Fruit fly (Drosophila melanogaster) whole organism, prepupa: ENCODE data around the gene CG7084.
A peak's percentile ranks its signal among the peaks of the same experiment; 100 is the strongest.

Source experiments
- Blimp-1 ChIP-seq: fragments of 200-800 bp; sonication (Bioruptor generic); optimal IDR thresholded peaks from 3 replicates; lab custom pipeline; 2017; ENCODE audit warnings: missing biosample characterization, missing genetic modification characterization, mild to moderate bottlenecking, moderate library complexity, missing genetic modification reagents
- CG10631 ChIP-seq: fragments of 200-800 bp; sonication (Bioruptor generic); optimal IDR thresholded peaks from 2 replicates; lab custom pipeline; 2016; ENCODE audit warnings: missing biosample characterization, missing genetic modification characterization
- CG10669 ChIP-seq: fragments of 200-800 bp; sonication (Bioruptor generic); optimal IDR thresholded peaks from 3 replicates; lab custom pipeline; 2018; ENCODE audit warnings: missing biosample characterization, mild to moderate bottlenecking, missing genetic modification characterization, moderate library complexity
- CG11762 ChIP-seq: fragments of 200-800 bp; sonication (Bioruptor generic); optimal IDR thresholded peaks from 3 replicates; lab custom pipeline; 2016; ENCODE audit warnings: missing biosample characterization, missing genetic modification characterization; ENCODE audit not compliant: insufficient read depth
- CG15336 ChIP-seq: fragments of 200-800 bp; sonication (Bioruptor generic); IDR thresholded peaks from 2 replicates; pipeline ENCODE4 v1.3.6; 2022; ENCODE audit warnings: missing biosample characterization, missing genetic modification characterization
- CG3032 ChIP-seq: fragments of 200-800 bp; optimal IDR thresholded peaks from 2 replicates; lab custom pipeline; 2019; ENCODE audit warnings: missing biosample characterization, mild to moderate bottlenecking, missing genetic modification characterization, moderate library complexity
- CG31627 ChIP-seq: fragments of 200-800 bp; sonication (Bioruptor generic); optimal IDR thresholded peaks from 3 replicates; lab custom pipeline; 2016; ENCODE audit warnings: missing biosample characterization, missing genetic modification characterization
- CG34406 ChIP-seq: fragments of 200-800 bp; sonication (Bioruptor generic); optimal IDR thresholded peaks from 3 replicates; lab custom pipeline; 2016; ENCODE audit warnings: missing biosample characterization, missing genetic modification characterization
- CG3919 ChIP-seq: fragments of 200-800 bp; sonication (Bioruptor generic); optimal IDR thresholded peaks from 3 replicates; lab custom pipeline; 2016; ENCODE audit warnings: missing biosample characterization, missing genetic modification characterization
- CG4318 ChIP-seq: fragments of 200-800 bp; sonication (Bioruptor generic); optimal IDR thresholded peaks from 3 replicates; lab custom pipeline; 2017; ENCODE audit warnings: missing biosample characterization, mild to moderate bottlenecking, missing genetic modification characterization
- CG6163 ChIP-seq: fragments of 200-800 bp; sonication (Bioruptor generic); IDR thresholded peaks from 3 replicates; pipeline ENCODE4 v1.3.6; 2022; ENCODE audit warnings: missing biosample characterization, missing genetic modification characterization
- CG6276 ChIP-seq: fragments of 200-800 bp; sonication (Bioruptor generic); optimal IDR thresholded peaks from 2 replicates; lab custom pipeline; 2017; ENCODE audit warnings: missing biosample characterization, mild to moderate bottlenecking, missing genetic modification characterization
- CG7368 ChIP-seq: fragments of 200-800 bp; sonication (Bioruptor generic); optimal IDR thresholded peaks from 3 replicates; lab custom pipeline; 2016; ENCODE audit warnings: missing biosample characterization, missing genetic modification characterization
- CG8119 ChIP-seq: fragments of 200-800 bp; sonication (Bioruptor generic); IDR thresholded peaks from 3 replicates; pipeline ENCODE4 v1.3.6; 2022; ENCODE audit warnings: missing biosample characterization, missing genetic modification characterization
- CG8319 ChIP-seq: fragments of 200-800 bp; sonication (Bioruptor generic); optimal IDR thresholded peaks from 3 replicates; lab custom pipeline; 2016; ENCODE audit warnings: missing biosample characterization, missing genetic modification characterization
- CG9139 ChIP-seq: fragments of 200-800 bp; sonication (Bioruptor generic); optimal IDR thresholded peaks from 3 replicates; lab custom pipeline; 2017; ENCODE audit warnings: missing biosample characterization, mild to moderate bottlenecking, missing genetic modification characterization
- Eip75B ChIP-seq: fragments of 200-800 bp; sonication (Bioruptor generic); optimal IDR thresholded peaks from 3 replicates; lab custom pipeline; 2016; ENCODE audit warnings: missing biosample characterization, missing genetic modification characterization
- Eip78C ChIP-seq: fragments of 200-800 bp; sonication (Bioruptor generic); peaks from one replicate; lab custom pipeline; 2016; ENCODE audit warnings: missing biosample characterization, missing genetic modification characterization
- Ets21C ChIP-seq: fragments of 200-800 bp; sonication (Bioruptor generic); optimal IDR thresholded peaks from 3 replicates; lab custom pipeline; 2016; ENCODE audit warnings: missing biosample characterization, missing genetic modification characterization
- Hr38 ChIP-seq: sonication (Bioruptor generic); optimal IDR thresholded peaks from 2 replicates; lab custom pipeline; 2016; ENCODE audit warnings: missing biosample characterization, missing genetic modification characterization
- Hr39 ChIP-seq: fragments of 200-800 bp; sonication (Bioruptor generic); optimal IDR thresholded peaks from 2 replicates; lab custom pipeline; 2016; ENCODE audit warnings: missing biosample characterization, missing genetic modification characterization
- Lpt ChIP-seq: fragments of 200-800 bp; sonication (Bioruptor generic); optimal IDR thresholded peaks from 3 replicates; lab custom pipeline; 2016; ENCODE audit warnings: missing biosample characterization, missing genetic modification characterization
- Met ChIP-seq: fragments of 200-800 bp; sonication (Bioruptor generic); optimal IDR thresholded peaks from 3 replicates; lab custom pipeline; 2016; ENCODE audit warnings: missing biosample characterization, missing genetic modification characterization
- OdsH ChIP-seq: fragments of 200-800 bp; sonication (Bioruptor generic); optimal IDR thresholded peaks from 3 replicates; lab custom pipeline; 2016; ENCODE audit warnings: missing biosample characterization, missing genetic modification characterization
- Sox14 ChIP-seq: fragments of 200-800 bp; sonication (Bioruptor generic); optimal IDR thresholded peaks from 3 replicates; lab custom pipeline; 2016; ENCODE audit warnings: missing biosample characterization, missing genetic modification characterization
- Sox15 ChIP-seq: fragments of 200-800 bp; sonication (Bioruptor generic); optimal IDR thresholded peaks from 3 replicates; lab custom pipeline; 2016; ENCODE audit warnings: missing biosample characterization, missing genetic modification characterization
- achi ChIP-seq: fragments of 200-800 bp; sonication (Bioruptor generic); optimal IDR thresholded peaks from 3 replicates; lab custom pipeline; 2016; ENCODE audit warnings: missing biosample characterization, missing genetic modification characterization
- acj6 ChIP-seq: fragments of 200-800 bp; sonication (Bioruptor generic); optimal IDR thresholded peaks from 3 replicates; lab custom pipeline; 2016; ENCODE audit warnings: missing biosample characterization, missing genetic modification characterization
- cyc ChIP-seq: fragments of 200-800 bp; sonication (Bioruptor generic); optimal IDR thresholded peaks from 3 replicates; lab custom pipeline; 2016; ENCODE audit warnings: missing biosample characterization, missing genetic modification characterization
- dsx ChIP-seq: fragments of 200-800 bp; optimal IDR thresholded peaks from 3 replicates; lab custom pipeline; 2019; ENCODE audit warnings: missing biosample characterization, mild to moderate bottlenecking, missing genetic modification characterization, moderate library complexity; ENCODE audit not compliant: poor library complexity, severe bottlenecking
- eg ChIP-seq: fragments of 200-800 bp; sonication (Bioruptor generic); IDR thresholded peaks from 3 replicates; pipeline ENCODE4 v1.3.6; 2022; ENCODE audit warnings: missing biosample characterization, missing genetic modification characterization
- esn ChIP-seq: fragments of 200-800 bp; sonication (Bioruptor generic); optimal IDR thresholded peaks from 2 replicates; lab custom pipeline; 2016; ENCODE audit warnings: missing biosample characterization, mild to moderate bottlenecking, missing genetic modification characterization, moderate library complexity
- fd59A ChIP-seq: fragments of 200-800 bp; sonication (Bioruptor generic); optimal IDR thresholded peaks from 2 replicates; lab custom pipeline; 2017; ENCODE audit warnings: missing biosample characterization, mild to moderate bottlenecking, missing genetic modification characterization, missing genetic modification reagents
- fd85E ChIP-seq: fragments of 200-800 bp; sonication (Bioruptor generic); optimal IDR thresholded peaks from 3 replicates; lab custom pipeline; 2016; ENCODE audit warnings: missing biosample characterization, missing genetic modification characterization
- fkh ChIP-seq: fragments of 200-800 bp; sonication (Bioruptor generic); optimal IDR thresholded peaks from 3 replicates; lab custom pipeline; 2017; ENCODE audit warnings: missing biosample characterization, mild to moderate bottlenecking, missing genetic modification characterization, moderate library complexity
- lz ChIP-seq: fragments of 200-800 bp; sonication (Bioruptor generic); optimal IDR thresholded peaks from 3 replicates; lab custom pipeline; 2016; ENCODE audit warnings: missing biosample characterization, missing genetic modification characterization
- net ChIP-seq: fragments of 200-800 bp; sonication (Bioruptor generic); optimal IDR thresholded peaks from 3 replicates; lab custom pipeline; 2016; ENCODE audit warnings: missing biosample characterization, missing genetic modification characterization
- salr ChIP-seq, 2 experiments: fragments of 200-800 bp; sonication (Bioruptor generic); optimal IDR thresholded peaks; 3 replicates each; lab custom pipeline; 2016 to 2018; ENCODE audit warnings: missing biosample characterization in 2 of 2, missing genetic modification characterization in 2 of 2, mild to moderate bottlenecking in 1 of 2
- spab ChIP-seq: fragments of 200-800 bp; sonication (Bioruptor generic); optimal IDR thresholded peaks from 2 replicates; lab custom pipeline; 2017; ENCODE audit warnings: missing biosample characterization, mild to moderate bottlenecking, missing genetic modification characterization, missing genetic modification reagents
- svp ChIP-seq: fragments of 200-800 bp; sonication (Bioruptor generic); peaks from one replicate; lab custom pipeline; 2016; ENCODE audit warnings: missing biosample characterization, missing genetic modification characterization
- topi ChIP-seq: fragments of 200-800 bp; sonication (Bioruptor generic); optimal IDR thresholded peaks from 3 replicates; lab custom pipeline; 2016; ENCODE audit warnings: missing biosample characterization, missing genetic modification characterization
- vri ChIP-seq: fragments of 200-800 bp; sonication (Bioruptor generic); optimal IDR thresholded peaks from 3 replicates; lab custom pipeline; 2016; ENCODE audit warnings: missing biosample characterization, mild to moderate bottlenecking, missing genetic modification characterization

CG7084 gene

DNA sequence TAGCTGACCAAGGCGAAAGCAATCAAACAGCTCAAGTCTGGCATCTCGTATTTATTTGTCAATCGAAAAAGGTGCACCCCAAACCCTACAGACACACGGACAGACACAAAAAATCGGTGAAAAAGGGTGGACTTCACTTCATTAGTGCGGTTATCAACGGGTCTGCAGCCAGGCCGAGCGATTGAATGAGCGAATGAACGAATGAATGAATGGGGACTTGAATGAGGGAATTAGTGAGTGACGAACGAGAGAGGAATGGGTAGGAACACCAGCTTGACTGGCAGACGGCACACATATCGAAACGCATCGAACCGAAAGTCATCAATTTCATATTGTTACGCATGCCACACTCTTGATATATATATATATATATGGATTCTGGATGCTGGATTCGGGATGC is 10.3 kb upstream of the CG7084 start:
- TF ChIP-seq CG7368 (GFP tag; lab: Kevin White, UChicago), result no peak
- TF ChIP-seq fd85E (GFP tag; lab: Kevin White, UChicago), result no peak
- no peak for TF ChIP-seq vri (GFP tag; lab: Kevin White, UChicago)
- no peak for TF ChIP-seq net (GFP tag; lab: Kevin White, UChicago)
- TF ChIP-seq CG8119 (GFP tag; lab: Robert Waterston, UW), result no peak
- TF ChIP-seq dsx, result no peak
- TF ChIP-seq CG4318 (GFP tag; lab: Kevin White, UChicago), result no peak
- no peak for TF ChIP-seq Blimp-1 (GFP tag; lab: Kevin White, UChicago)
- TF ChIP-seq Eip78C (GFP tag; lab: Kevin White, UChicago), result no peak

DNA sequence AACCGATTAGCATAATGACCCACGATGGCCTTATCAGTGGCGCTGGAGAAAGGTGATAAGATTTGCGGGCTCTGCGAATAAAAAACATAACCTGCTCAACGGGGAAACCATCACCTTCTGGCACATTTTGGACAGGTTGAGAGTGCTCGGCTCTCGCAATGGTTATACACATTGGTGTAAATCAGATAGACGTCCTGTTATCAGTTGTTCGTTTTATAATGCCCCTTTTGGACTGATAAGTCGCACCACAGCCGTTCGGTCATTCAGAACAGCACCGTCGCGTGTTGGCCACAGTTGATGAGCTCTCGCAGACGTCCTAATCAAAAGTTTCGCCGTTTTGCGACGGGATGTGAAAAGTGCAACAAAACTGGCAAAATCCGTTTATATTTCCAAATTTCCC is 704 bp downstream of the CG7084 start:
- TF ChIP-seq svp (peak; percentile 70), vri (GFP tag; lab: Kevin White, UChicago) (peak; percentile 25)
- TF ChIP-seq, all 60 proteins: peak for 2; not testable (repeated sequence) for 58

DNA sequence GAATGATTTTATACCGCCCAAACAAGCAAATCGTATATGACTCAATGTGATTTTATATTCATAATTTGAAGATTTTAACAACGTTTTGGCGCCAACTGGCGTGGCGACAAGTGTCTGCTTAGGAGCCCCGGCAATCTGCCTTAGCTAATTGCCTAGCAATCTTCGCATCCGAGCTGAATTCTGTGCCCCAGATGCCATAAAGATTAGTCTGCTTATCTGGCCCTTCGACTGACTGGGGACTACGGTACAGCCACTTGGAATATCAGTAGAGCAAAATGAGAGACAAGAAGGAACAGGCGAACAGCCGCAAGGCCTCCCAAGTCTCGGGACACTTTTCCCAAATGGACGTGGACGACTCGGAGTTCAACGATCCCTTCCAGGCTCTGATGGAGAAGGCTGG is 1.5 kb downstream of the CG7084 start:
- TF ChIP-seq svp (peak; percentile 57), CG6276 (no peak)

- TF ChIP-seq achi (GFP tag; lab: Kevin White, UChicago), result no peak
- TF ChIP-seq Eip75B (GFP tag; lab: Kevin White, UChicago), result no peak
- no peak for TF ChIP-seq CG8119 (GFP tag; lab: Robert Waterston, UW)
- no peak for TF ChIP-seq topi (GFP tag; lab: Kevin White, UChicago)
- no peak for TF ChIP-seq Hr38 (GFP tag; lab: Kevin White, UChicago)
- TF ChIP-seq lz (GFP tag; lab: Kevin White, UChicago), result no peak
- TF ChIP-seq CG6163 (GFP tag; lab: Robert Waterston, UW), result no peak
- no peak for TF ChIP-seq net (GFP tag; lab: Kevin White, UChicago)
- TF ChIP-seq fd59A, result no peak
- no peak for TF ChIP-seq OdsH
- TF ChIP-seq fkh (GFP tag; lab: Kevin White, UChicago), result no peak
- TF ChIP-seq acj6 (GFP tag; lab: Kevin White, UChicago), result no peak
- no peak for TF ChIP-seq salr (GFP tag; optimal IDR thresholded peaks at IDR 0.05; lab: Kevin White, UChicago)
- TF ChIP-seq Hr39 (GFP tag; lab: Kevin White, UChicago), result no peak
Measured at dm6 chr3R:22323994-22324393, 25.4 kb downstream of the CG7084 start, which contains the start of gene CG34377. CG34377 (minus strand) TSS chr3R:22324094.

dm6 chr3R:22324736-22325135 is 26.1 kb downstream of the CG7084 start:
- TF ChIP-seq CG3919, result peak; percentile 72
- peak; percentile 66 for TF ChIP-seq CG9139 (GFP tag; lab: Kevin White, UChicago)
- TF ChIP-seq Ets21C (GFP tag; lab: Kevin White, UChicago), result no peak
- TF ChIP-seq Sox14 (GFP tag; lab: Kevin White, UChicago), result peak; percentile 33
- TF ChIP-seq CG8319, result peak; percentile 21
- peak; percentile 79 for TF ChIP-seq CG10631 (GFP tag; lab: Kevin White, UChicago)
- peak; percentile 31 for TF ChIP-seq lz (GFP tag; lab: Kevin White, UChicago)
- peak; percentile 69 for TF ChIP-seq dsx
- TF ChIP-seq achi (GFP tag; lab: Kevin White, UChicago), result peak; percentile 72
- TF ChIP-seq Eip75B (GFP tag; lab: Kevin White, UChicago), result peak; percentile 38
- peak; percentile 6 for TF ChIP-seq Hr39 (GFP tag; lab: Kevin White, UChicago)
- peak; percentile 70 for TF ChIP-seq CG6163 (GFP tag; lab: Robert Waterston, UW)
- TF ChIP-seq fkh (GFP tag; lab: Kevin White, UChicago), result no peak
- no peak for TF ChIP-seq cyc (GFP tag; lab: Kevin White, UChicago)
- peak; percentile 66 for TF ChIP-seq CG8119 (GFP tag; lab: Robert Waterston, UW)
- TF ChIP-seq Lpt (GFP tag; lab: Kevin White, UChicago), result peak; percentile 17
- TF ChIP-seq CG15336 (GFP tag; lab: Robert Waterston, UW), result peak; percentile 73
- 0 out of 3 replicates have a peak, but pooled peaks have one; percentile 51 for TF ChIP-seq eg (GFP tag; lab: Robert Waterston, UW)
- TF ChIP-seq topi (GFP tag; lab: Kevin White, UChicago), result peak; percentile 33
- no peak for TF ChIP-seq CG31627
- peak; percentile 43 for TF ChIP-seq esn
- peak; percentile 11 for TF ChIP-seq Sox15 (GFP tag; lab: Kevin White, UChicago)
- peak; percentile 65 for TF ChIP-seq spab (GFP tag; lab: Kevin White, UChicago)
- TF ChIP-seq Eip78C (GFP tag; lab: Kevin White, UChicago), result peak; percentile 83
- TF ChIP-seq Met (GFP tag; lab: Kevin White, UChicago), result peak; percentile 0
- peak; percentile 70 for TF ChIP-seq OdsH
- peak; percentile 66 for TF ChIP-seq CG10669 (GFP tag; lab: Kevin White, UChicago)
- TF ChIP-seq CG11762 (GFP tag; lab: Kevin White, UChicago), result peak; percentile 18
- peak; percentile 68 for TF ChIP-seq CG34406 (GFP tag; lab: Kevin White, UChicago)
- TF ChIP-seq svp, result peak; percentile 63
- peak; percentile 77 for TF ChIP-seq CG3032 (tag; lab: Kevin White, UChicago)
